Worm (Caenorhabditis elegans): ENCODE results near the gene blos-7.

DNA sequence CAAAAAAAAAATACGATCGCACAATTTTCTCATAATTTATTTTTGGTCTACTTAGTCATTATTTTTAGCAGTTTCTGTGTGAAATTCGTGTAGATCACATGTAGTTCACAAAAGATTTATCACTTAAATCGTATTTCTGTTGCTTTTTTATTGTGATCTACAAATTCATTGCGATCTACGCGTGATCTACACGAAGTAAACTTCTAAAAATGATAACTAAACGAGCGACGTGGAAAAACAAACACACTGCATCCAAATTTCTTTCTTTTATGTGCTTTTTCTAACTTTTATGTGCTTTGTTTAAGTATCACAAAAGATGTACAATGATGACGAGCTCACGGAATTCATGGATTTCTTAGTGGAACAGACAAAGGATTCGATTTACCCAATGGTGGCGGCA, 42.8 kb downstream of the blos-7 start, which contains the start of gene B0212.3:
- no peak for TF ChIP-seq W03F9.2 (tag; optimal IDR thresholded peaks at IDR 0.05)
- TF ChIP-seq him-1 (tag; optimal IDR thresholded peaks at IDR 0.05), result no peak
- TF ChIP-seq dao-5 (tag; optimal IDR thresholded peaks at IDR 0.05), result no peak
